Worm (Caenorhabditis elegans) whole organism, midembryonic: ENCODE data around the gene cyn-17.

ENCODE experiments used
- T22C8.4 ChIP-seq: fragments of 200-800 bp; sonication (Bioruptor generic); IDR thresholded peaks from 2 replicates; pipeline ENCODE4 v1.3.6; 2022; ENCODE audit warnings: missing genetic modification characterization, missing compliant biosample characterization
- cog-1 ChIP-seq: sonication (generic microtip); optimal IDR thresholded peaks from 2 replicates; lab custom pipeline; 2016; ENCODE audit warnings: missing genetic modification characterization, missing compliant biosample characterization
- flt-1 ChIP-seq: fragments of 200-800 bp; sonication (Bioruptor generic); IDR thresholded peaks from 2 replicates; pipeline ENCODE4 v1.3.6; 2022; ENCODE audit warnings: missing genetic modification characterization, missing compliant biosample characterization
- med-1 ChIP-seq: sonication (generic microtip); optimal IDR thresholded peaks from 2 replicates; lab custom pipeline; 2017; ENCODE audit warnings: missing genetic modification characterization, mild to moderate bottlenecking, missing compliant biosample characterization, antibody characterized with exemption, missing genetic modification reagents; ENCODE audit not compliant: insufficient read depth
- tab-1 ChIP-seq: fragments of 200-800 bp; sonication (Bioruptor generic); IDR thresholded peaks from 2 replicates; pipeline ENCODE4 v1.3.6; 2022; ENCODE audit warnings: missing genetic modification characterization, missing compliant biosample characterization
- ztf-23 ChIP-seq: fragments of 200-800 bp; sonication (Bioruptor generic); IDR thresholded peaks from 2 replicates; pipeline ENCODE4 v1.3.6; 2022; ENCODE audit warnings: missing genetic modification reagents, missing genetic modification characterization, missing compliant biosample characterization
- ztf-29 ChIP-seq: fragments of 200-800 bp; sonication (Bioruptor generic); IDR thresholded peaks from 2 replicates; pipeline ENCODE4 v1.3.6; 2022; ENCODE audit warnings: missing genetic modification reagents, missing genetic modification characterization, missing compliant biosample characterization

DNA sequence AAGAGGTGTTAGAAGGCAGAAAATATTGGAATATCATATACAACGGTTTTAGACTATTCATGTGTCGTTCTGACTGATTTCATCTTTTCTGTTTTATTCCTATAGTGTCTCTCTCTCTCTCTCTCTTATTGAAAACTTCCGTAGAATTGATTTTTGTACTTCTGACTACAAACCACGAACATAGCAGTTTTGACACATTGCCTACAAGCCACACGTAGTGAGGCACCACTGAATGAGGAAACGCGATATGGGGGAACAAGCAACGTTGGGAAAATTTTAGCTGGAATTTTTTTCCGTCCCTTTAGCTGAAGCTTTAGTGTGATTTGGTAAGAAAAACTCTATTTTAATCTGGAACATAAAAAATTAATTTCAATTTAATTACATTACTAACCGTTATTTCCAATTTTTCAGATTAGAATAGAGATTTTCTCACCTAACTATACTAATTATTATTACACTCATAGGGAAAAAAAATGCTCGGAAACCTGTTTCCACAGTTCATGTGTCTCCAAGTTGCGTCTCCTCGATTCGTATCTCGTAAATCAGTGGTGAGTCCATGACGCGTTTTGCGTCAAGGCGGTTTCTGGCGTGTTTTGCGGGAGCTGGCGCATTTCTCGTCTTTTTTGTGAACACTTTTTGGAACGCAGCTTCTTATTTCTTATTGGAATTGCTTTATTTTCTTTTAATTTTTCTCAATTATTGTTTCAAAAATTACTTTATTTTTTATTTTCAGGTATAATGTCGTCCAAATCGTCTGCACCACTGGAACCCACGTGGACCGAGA is 8.8 kb upstream of the cyn-17 start, which contains the start of the genes nhr-142 and F44E7.9:
- TF ChIP-seq cog-1 (peak; percentile 33), tab-1 (GFP tag; lab: Robert Waterston, UW) (no peak), flt-1 (GFP tag; lab: Robert Waterston, UW) (no peak; the same call in none of the 2 replicates), T22C8.4 (GFP tag; lab: Robert Waterston, UW) (no peak), med-1 (GFP tag; lab: Kevin White, UChicago) (no peak), ztf-23 (GFP tag; lab: Robert Waterston, UW) (peak; percentile 79), ztf-29 (no peak)
